Worm (Caenorhabditis elegans): ENCODE measurements around the gene C17H12.3.

DNA sequence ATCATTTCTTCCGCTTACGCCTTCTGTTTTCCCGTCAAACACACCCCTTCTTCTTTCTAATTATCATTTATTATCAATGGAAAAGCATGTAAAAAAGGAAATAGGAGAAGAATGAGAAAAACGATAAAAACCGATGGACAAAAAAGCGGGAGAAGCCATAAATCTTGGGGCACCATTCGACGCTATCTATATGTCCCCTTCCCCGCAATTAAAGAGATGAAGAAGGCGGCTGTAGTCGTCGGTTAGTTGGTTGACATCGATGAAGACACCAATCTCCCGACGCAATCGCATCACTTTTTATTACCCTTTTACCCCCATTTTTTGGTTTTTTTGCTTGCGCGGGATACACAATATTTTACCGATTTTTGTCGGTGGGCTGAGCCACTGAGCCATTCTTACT lies 38.2 kb upstream of the C17H12.3 start:
- no peak for TF ChIP-seq mab-5 (tag; optimal IDR thresholded peaks at IDR 0.05)
- TF ChIP-seq pha-4 (tag; optimal IDR thresholded peaks at IDR 0.05): no peak
- TF ChIP-seq mep-1 (tag; optimal IDR thresholded peaks at IDR 0.05): no peak
- TF ChIP-seq snpc-4 (tag; optimal IDR thresholded peaks at IDR 0.05): no peak
- TF ChIP-seq drap-1 (GFP tag; optimal IDR thresholded peaks at IDR 0.05): no peak
- TF ChIP-seq lin-13 (tag; optimal IDR thresholded peaks at IDR 0.05): no peak
- no peak for TF ChIP-seq ztf-11 (tag; optimal IDR thresholded peaks at IDR 0.05)
- TF ChIP-seq nhr-237 (tag; optimal IDR thresholded peaks at IDR 0.05): no peak
- no peak for TF ChIP-seq sptf-1 (tag; optimal IDR thresholded peaks at IDR 0.05)
- TF ChIP-seq unc-62 (GFP tag; optimal IDR thresholded peaks at IDR 0.05): no peak
- peak; percentile 46 for TF ChIP-seq elt-1 (tag; optimal IDR thresholded peaks at IDR 0.05; ENCODE audit: borderline replicate concordance, insufficient read depth)
